Worm (Caenorhabditis elegans): Measurements from ENCODE around the gene fbxb-19.
A peak's percentile ranks its signal among the peaks of the same experiment; 100 is the strongest.

Gene fbxb-19

DNA sequence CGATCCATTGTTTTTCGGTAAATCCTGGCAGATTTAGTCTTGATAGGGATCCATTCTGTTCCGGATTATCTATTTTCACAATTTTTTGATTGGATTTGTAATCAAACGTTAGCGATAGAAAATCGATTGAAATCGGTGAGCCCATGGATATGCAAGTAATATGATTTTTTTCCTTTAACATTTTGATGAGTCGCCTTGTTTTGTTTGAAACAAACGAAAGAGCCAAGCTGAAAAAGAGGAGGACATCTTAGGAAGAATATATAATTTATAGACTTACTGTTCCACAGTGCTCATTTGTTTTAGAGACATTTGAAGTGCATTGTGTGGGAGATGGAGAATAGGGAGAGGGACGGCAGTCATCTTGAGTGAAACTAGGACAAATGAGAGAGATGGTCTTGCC, at the start of gene fbxb-19, which contains the start of gene fbxb-18:
TSS of gene fbxb-19 (minus strand) at position 369 of the 400 bp plus-strand sequence.
TSS of gene fbxb-18 (minus strand) at position 101 of the 400 bp plus-strand sequence.
- TF ChIP-seq mdt-29 (GFP tag; IDR thresholded peaks at IDR 0.05) (no peak), D1046.2 (GFP tag; IDR thresholded peaks at IDR 0.05) (no peak), mxl-2 (GFP tag; conservative IDR thresholded peaks at IDR 0.05) (no peak), set-16 (GFP tag; IDR thresholded peaks at IDR 0.05) (no peak), ceh-82 (tag; optimal IDR thresholded peaks at IDR 0.05) (no peak), lin-39 (tag; optimal IDR thresholded peaks at IDR 0.05) (no peak), ceh-44 (GFP tag; IDR thresholded peaks at IDR 0.05) (no peak), hmg-1.1 (GFP tag; IDR thresholded peaks at IDR 0.05) (no peak), duxl-1 (tag; optimal IDR thresholded peaks at IDR 0.05; ENCODE audit: poor library complexity) (no peak), zfp-3 (GFP tag; conservative IDR thresholded peaks at IDR 0.05) (no peak), mep-1 (tag; optimal IDR thresholded peaks at IDR 0.05) (no peak), nhr-77 (tag; optimal IDR thresholded peaks at IDR 0.05) (no peak), php-3 (GFP tag; IDR thresholded peaks at IDR 0.05) (no peak), lin-15B (tag; optimal IDR thresholded peaks at IDR 0.05) (no peak), lin-13 (GFP tag; optimal IDR thresholded peaks at IDR 0.05) (no peak), nhr-10 (tag; optimal IDR thresholded peaks at IDR 0.05) (no peak), daf-19 (GFP tag; conservative IDR thresholded peaks at IDR 0.05) (no peak), fos-1 (tag; optimal IDR thresholded peaks at IDR 0.05) (no peak), lin-1 (GFP tag; IDR thresholded peaks at IDR 0.05) (no peak), nhr-41 (GFP tag; IDR thresholded peaks at IDR 0.05) (no peak)

- TF ChIP-seq nhr-6 (tag; optimal IDR thresholded peaks at IDR 0.05) (no peak), ceh-20 (GFP tag; IDR thresholded peaks at IDR 0.05) (no peak), nhr-102 (tag; optimal IDR thresholded peaks at IDR 0.05) (no peak), aly-2 (tag; optimal IDR thresholded peaks at IDR 0.05) (no peak), nhr-42 (GFP tag; IDR thresholded peaks at IDR 0.05) (no peak), fos-1 (tag; optimal IDR thresholded peaks at IDR 0.05) (no peak), nhr-48 (tag; optimal IDR thresholded peaks at IDR 0.05) (no peak), unc-62 (GFP tag; optimal IDR thresholded peaks at IDR 0.05 in 1 of 2) (peak in 1 of 2 experiments; percentile 34), unc-62 (tag; optimal IDR thresholded peaks at IDR 0.05) (no peak), snpc-4 (tag; optimal IDR thresholded peaks at IDR 0.05) (no peak), rbr-2 (tag; optimal IDR thresholded peaks at IDR 0.05) (no peak), F10B5.3 (tag; optimal IDR thresholded peaks at IDR 0.05) (no peak), hlh-11 (tag; optimal IDR thresholded peaks at IDR 0.05) (peak; percentile 50), nhr-28 (tag; optimal IDR thresholded peaks at IDR 0.05) (peak; percentile 13), ztf-11 (tag; optimal IDR thresholded peaks at IDR 0.05) (no peak), ZK546.5 (tag; optimal IDR thresholded peaks at IDR 0.05) (no peak), hlh-30 (tag; optimal IDR thresholded peaks at IDR 0.05; ENCODE audit: insufficient read depth) (no peak), duxl-1 (tag; optimal IDR thresholded peaks at IDR 0.05; ENCODE audit: poor library complexity) (peak; percentile 98), gei-8 (GFP tag; optimal IDR thresholded peaks at IDR 0.05) (no peak), nhr-76 (tag; optimal IDR thresholded peaks at IDR 0.05) (no peak), mep-1 (tag; optimal IDR thresholded peaks at IDR 0.05) (no peak)
Measured at ce11 chrII:1736353-1736752, 47.4 kb upstream of the fbxb-19 start, which contains the start of gene ceh-83. Gene ceh-83, minus strand, starts transcription at chrII:1736533.

- TF ChIP-seq nhr-41 (GFP tag; IDR thresholded peaks at IDR 0.05) (no peak), unc-62 (GFP tag; optimal IDR thresholded peaks at IDR 0.05 in 1 of 2) (peak in 1 of 2 experiments; percentile 96), unc-62 (tag; optimal IDR thresholded peaks at IDR 0.05) (no peak)
Measured at ce11 chrII:1735145-1735544, 46.2 kb upstream of the fbxb-19 start.

ce11 chrII:1731932-1732331, 43.0 kb upstream of the fbxb-19 start, which contains the start of gene ceh-82:
Gene ceh-82, plus strand, starts transcription at chrII:1732232.
- no peak for TF ChIP-seq egl-43 (GFP tag; IDR thresholded peaks at IDR 0.05)
- TF ChIP-seq nhr-10 (tag; optimal IDR thresholded peaks at IDR 0.05), result no peak
- TF ChIP-seq nhr-25 (tag; optimal IDR thresholded peaks at IDR 0.05; ENCODE audit: borderline replicate concordance, insufficient read depth), result no peak
- TF ChIP-seq gei-8 (GFP tag; optimal IDR thresholded peaks at IDR 0.05), result no peak
- no peak for TF ChIP-seq zip-2 (tag; optimal IDR thresholded peaks at IDR 0.05)
- no peak for TF ChIP-seq nhr-76 (tag; optimal IDR thresholded peaks at IDR 0.05)
- TF ChIP-seq mep-1 (tag; optimal IDR thresholded peaks at IDR 0.05), result no peak
- no peak for TF ChIP-seq pha-4 (GFP tag; IDR thresholded peaks at IDR 0.05)
- TF ChIP-seq pha-4 (tag; optimal IDR thresholded peaks at IDR 0.05), result no peak
- TF ChIP-seq lsy-2 (tag; optimal IDR thresholded peaks at IDR 0.05), result no peak
- no peak for TF ChIP-seq nhr-11 (tag; optimal IDR thresholded peaks at IDR 0.05)

Measured in whole organism, L4 larva.